Worm (Caenorhabditis elegans) whole organism, L3 larva: ENCODE data around the gene T20G5.8.

ENCODE experiments used
- R02D3.7 ChIP-seq: fragments of 150-350 bp; optimal IDR thresholded peaks from 2 replicates; lab custom pipeline; 2014; ENCODE audit warnings: missing biosample characterization, missing genetic modification characterization
- ZK546.5 ChIP-seq: sonication (generic microtip); optimal IDR thresholded peaks from 2 replicates; lab custom pipeline; 2017; ENCODE audit warnings: missing biosample characterization, missing genetic modification characterization
- ama-1 ChIP-seq: fragments of 150-350 bp; optimal IDR thresholded peaks from 2 replicates; lab custom pipeline; 2018
- ceh-28 ChIP-seq: fragments of 150-350 bp; optimal IDR thresholded peaks from 2 replicates; lab custom pipeline; 2014; ENCODE audit warnings: missing biosample characterization, missing genetic modification reagents, missing genetic modification characterization
- ceh-9 ChIP-seq: sonication (generic microtip); optimal IDR thresholded peaks from 2 replicates; lab custom pipeline; 2018; ENCODE audit warnings: missing biosample characterization, missing genetic modification characterization
- daf-12 ChIP-seq: fragments of 150-350 bp; optimal IDR thresholded peaks from 2 replicates; lab custom pipeline; 2014; ENCODE audit warnings: missing biosample characterization, missing genetic modification reagents, missing genetic modification characterization
- egl-27 ChIP-seq: sonication (generic microtip); optimal IDR thresholded peaks from 4 replicates; lab custom pipeline; 2017; ENCODE audit warnings: missing biosample characterization, missing genetic modification reagents, missing genetic modification characterization
- egl-5 ChIP-seq: fragments of 150-350 bp; optimal IDR thresholded peaks from 2 replicates; lab custom pipeline; 2017; ENCODE audit warnings: missing biosample characterization, missing genetic modification reagents, missing genetic modification characterization, inconsistent platforms
- elt-2 ChIP-seq: sonication (generic microtip); optimal IDR thresholded peaks from 2 replicates; lab custom pipeline; 2016; ENCODE audit warnings: missing genetic modification reagents, mild to moderate bottlenecking, missing genetic modification characterization, missing compliant biosample characterization
- elt-3 ChIP-seq, 3 experiments: fragments of 150-350 bp in 1 of 3; sonication (generic microtip) in 2 of 3; optimal IDR thresholded peaks; 2 replicates in 2 of 3; 4 replicates in 1 of 3; lab custom pipeline; 2014 to 2017; ENCODE audit warnings: missing biosample characterization in 3 of 3, missing genetic modification characterization in 3 of 3
- eor-1 ChIP-seq, 2 experiments: fragments of 150-350 bp; optimal IDR thresholded peaks; 2 replicates each; lab custom pipeline; 2014 to 2018; ENCODE audit warnings: missing biosample characterization in 2 of 2, missing genetic modification characterization in 2 of 2
- fkh-10 ChIP-seq: sonication (generic microtip); optimal IDR thresholded peaks from 2 replicates; lab custom pipeline; 2017; ENCODE audit warnings: missing biosample characterization, missing genetic modification reagents, missing genetic modification characterization
- hmg-11 ChIP-seq: sonication (generic microtip); optimal IDR thresholded peaks from 2 replicates; lab custom pipeline; 2016; ENCODE audit warnings: missing genetic modification characterization, missing compliant biosample characterization
- lin-15B ChIP-seq: fragments of 150-350 bp; optimal IDR thresholded peaks from 2 replicates; lab custom pipeline; 2014; ENCODE audit warnings: missing biosample characterization, missing genetic modification characterization
- lin-39 ChIP-seq: fragments of 150-350 bp; optimal IDR thresholded peaks from 2 replicates; lab custom pipeline; 2018; ENCODE audit warnings: missing biosample characterization, missing genetic modification reagents, missing genetic modification characterization
- nfya-1 ChIP-seq: sonication (generic microtip); optimal IDR thresholded peaks from 2 replicates; lab custom pipeline; 2017; ENCODE audit warnings: missing genetic modification characterization, mild to moderate bottlenecking, missing compliant biosample characterization, antibody characterized with exemption, moderate library complexity; ENCODE audit not compliant: insufficient read depth
- nhr-23 ChIP-seq: fragments of 150-350 bp; optimal IDR thresholded peaks from 2 replicates; lab custom pipeline; 2014; ENCODE audit warnings: missing biosample characterization, missing genetic modification reagents, missing genetic modification characterization
- nhr-237 ChIP-seq: fragments of 150-350 bp; optimal IDR thresholded peaks from 2 replicates; lab custom pipeline; 2014; ENCODE audit warnings: missing biosample characterization, missing genetic modification characterization
- nhr-25 ChIP-seq: sonication (generic microtip); optimal IDR thresholded peaks from 2 replicates; lab custom pipeline; 2017; ENCODE audit warnings: missing biosample characterization, missing genetic modification characterization
- nhr-28 ChIP-seq: fragments of 150-350 bp; optimal IDR thresholded peaks from 2 replicates; lab custom pipeline; 2014; ENCODE audit warnings: missing biosample characterization, missing genetic modification characterization
- nhr-77 ChIP-seq: fragments of 150-350 bp; optimal IDR thresholded peaks from 2 replicates; lab custom pipeline; 2014; ENCODE audit warnings: missing biosample characterization, missing genetic modification characterization
- pha-4 ChIP-seq: fragments of 150-350 bp; optimal IDR thresholded peaks from 2 replicates; lab custom pipeline; 2014; ENCODE audit warnings: missing biosample characterization, missing genetic modification reagents, missing genetic modification characterization
- pqm-1 ChIP-seq: fragments of 150-350 bp; optimal IDR thresholded peaks from 2 replicates; lab custom pipeline; 2017; ENCODE audit warnings: missing biosample characterization, missing genetic modification characterization, inconsistent platforms
- sea-2 ChIP-seq: fragments of 150-350 bp; sonication (generic microtip); optimal IDR thresholded peaks from 4 replicates; lab custom pipeline; 2014; ENCODE audit warnings: missing biosample characterization, missing genetic modification reagents, missing genetic modification characterization
- tbx-2 ChIP-seq: sonication (generic microtip); optimal IDR thresholded peaks from 2 replicates; lab custom pipeline; 2016; ENCODE audit warnings: mild to moderate bottlenecking, missing genetic modification characterization, missing compliant biosample characterization
- unc-62 ChIP-seq: fragments of 150-350 bp; sonication (generic microtip); optimal IDR thresholded peaks from 4 replicates; lab custom pipeline; 2014; ENCODE audit warnings: missing biosample characterization, missing genetic modification reagents, missing genetic modification characterization
- zag-1 ChIP-seq: fragments of 150-350 bp; optimal IDR thresholded peaks from 2 replicates; lab custom pipeline; 2014; ENCODE audit warnings: missing biosample characterization, missing genetic modification characterization
- ztf-11 ChIP-seq: fragments of 150-350 bp; optimal IDR thresholded peaks from 2 replicates; lab custom pipeline; 2014; ENCODE audit warnings: missing biosample characterization, missing genetic modification characterization
- ztf-4 ChIP-seq: fragments of 150-350 bp; optimal IDR thresholded peaks from 2 replicates; lab custom pipeline; 2014; ENCODE audit warnings: missing biosample characterization, missing genetic modification characterization

The T20G5.8 gene

DNA sequence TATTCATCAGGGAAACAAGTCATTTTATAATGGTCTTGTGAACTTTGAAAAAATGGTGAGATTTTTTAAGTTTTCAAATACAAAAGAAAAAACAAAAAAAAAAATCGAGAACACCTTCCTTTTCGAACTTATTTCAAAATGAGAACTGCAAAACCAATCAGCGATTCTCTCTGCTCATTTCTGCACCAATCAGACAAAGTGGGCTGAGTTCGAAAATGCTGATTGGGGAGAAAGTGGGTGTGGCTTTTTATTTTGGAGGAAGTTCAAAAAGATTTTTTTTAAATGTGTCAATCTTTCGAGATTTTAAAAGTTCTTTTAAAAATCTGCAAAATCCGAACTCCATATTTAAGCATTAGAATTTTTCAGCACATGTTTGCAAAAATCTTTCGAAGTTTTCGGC lies 4.6 kb upstream of the T20G5.8 start:
- TF ChIP-seq sea-2 (GFP tag; lab: Kevin White, UChicago) (no peak), ztf-4 (tag; lab: Kevin White, UChicago) (no peak), ama-1 (lab: Kevin White, UChicago) (no peak), daf-12 (tag; lab: Kevin White, UChicago) (no peak), nfya-1 (tag; lab: Kevin White, UChicago) (peak; percentile 82), hmg-11 (no peak), ztf-11 (tag; lab: Kevin White, UChicago) (no peak)

DNA sequence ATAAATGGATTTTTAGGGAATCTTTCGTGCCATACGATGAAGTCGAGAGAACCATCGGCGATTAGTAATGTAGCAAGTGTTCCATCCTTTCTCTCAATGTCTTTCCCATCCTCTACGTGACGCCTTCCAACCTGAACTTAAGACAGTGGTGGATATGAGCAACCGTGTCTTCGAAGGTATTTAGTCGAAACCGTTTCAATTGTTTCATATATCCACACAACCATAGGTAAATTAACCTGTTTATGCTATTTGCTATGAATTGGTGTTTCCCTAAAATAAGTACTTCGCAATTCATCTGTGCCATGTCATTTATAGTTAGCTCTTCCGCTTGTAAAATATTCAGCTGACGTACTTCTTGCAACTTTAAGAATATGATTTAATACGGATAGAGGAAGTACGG lies 3.2 kb upstream of the T20G5.8 start:
- no peak for TF ChIP-seq fkh-10 (GFP tag; lab: Kevin White, UChicago)
- TF ChIP-seq ceh-28 = no peak
- TF ChIP-seq egl-5 = no peak
- no peak for TF ChIP-seq nhr-28 (tag; lab: Kevin White, UChicago)
- no peak for TF ChIP-seq pqm-1 (tag; lab: Kevin White, UChicago)
- no peak for TF ChIP-seq lin-15B
- TF ChIP-seq sea-2 (GFP tag; lab: Kevin White, UChicago) = no peak
- no peak for TF ChIP-seq nhr-25
- TF ChIP-seq ama-1 (lab: Kevin White, UChicago) = no peak
- TF ChIP-seq ceh-9 (tag; lab: Kevin White, UChicago) = no peak
- TF ChIP-seq unc-62 (GFP tag; lab: Kevin White, UChicago) = no peak
- no peak for TF ChIP-seq nfya-1 (tag; lab: Kevin White, UChicago)
- TF ChIP-seq elt-3 (tag; optimal IDR thresholded peaks at IDR 0.05; lab: Kevin White, UChicago) = no peak

DNA sequence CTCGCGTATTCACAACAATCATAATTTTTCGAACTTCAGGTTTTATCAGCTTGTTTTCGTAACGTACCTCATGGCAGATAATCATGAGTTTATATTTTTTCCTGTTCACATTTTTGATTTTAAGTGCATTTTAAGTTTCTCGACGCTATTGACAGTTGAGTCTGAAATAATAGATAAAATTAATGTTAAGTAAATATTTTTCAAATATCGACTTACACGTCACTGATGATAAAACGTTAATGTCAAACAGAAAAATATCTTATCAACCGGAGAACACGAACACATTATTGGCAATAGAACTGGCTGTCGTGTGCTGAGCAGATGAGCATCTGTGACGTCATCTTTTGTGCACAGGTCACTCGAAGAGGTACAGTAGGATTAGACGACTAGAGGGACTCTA lies 2.4 kb upstream of the T20G5.8 start:
- TF ChIP-seq nhr-77 (tag; lab: Kevin White, UChicago) (no peak), egl-27 (tag; lab: Kevin White, UChicago) (no peak), elt-2 (tag; lab: Kevin White, UChicago) (peak; percentile 56), fkh-10 (GFP tag; lab: Kevin White, UChicago) (no peak), pha-4 (tag; lab: Kevin White, UChicago) (peak; percentile 76), pqm-1 (tag; lab: Kevin White, UChicago) (peak; percentile 71)

- TF ChIP-seq ama-1 (lab: Kevin White, UChicago) = no peak
- TF ChIP-seq eor-1 (tag; optimal IDR thresholded peaks at IDR 0.05; lab: Kevin White, UChicago) = no peak
- no peak for TF ChIP-seq nhr-25
- TF ChIP-seq nhr-237 (tag; lab: Kevin White, UChicago) = no peak
These were observed 1.7 kb upstream of the T20G5.8 start, which contains the start of gene dod-6 for ce11 chrIII:10197416-10197815. Gene dod-6, plus strand, starts transcription at chrIII:10197716.

ce11 chrIII:10201235-10201634 lies 2.1 kb downstream of the T20G5.8 start, which contains the start of the genes T20G5.13 and T20G5.12:
Gene T20G5.13, minus strand, starts transcription at chrIII:10201335.
Gene T20G5.12, plus strand, starts transcription at chrIII:10201604.
- TF ChIP-seq zag-1 (tag; lab: Kevin White, UChicago) (no peak), ztf-4 (tag; lab: Kevin White, UChicago) (no peak), pha-4 (tag; lab: Kevin White, UChicago) (no peak), ZK546.5 (tag; lab: Kevin White, UChicago) (no peak), nfya-1 (tag; lab: Kevin White, UChicago) (no peak), lin-39 (tag; lab: Kevin White, UChicago) (no peak), egl-27 (tag; lab: Kevin White, UChicago) (no peak), pqm-1 (tag; lab: Kevin White, UChicago) (no peak), tbx-2 (tag; lab: Kevin White, UChicago) (no peak), nhr-23 (tag; lab: Kevin White, UChicago) (no peak), daf-12 (tag; lab: Kevin White, UChicago) (no peak), nhr-77 (tag; lab: Kevin White, UChicago) (no peak)

DNA sequence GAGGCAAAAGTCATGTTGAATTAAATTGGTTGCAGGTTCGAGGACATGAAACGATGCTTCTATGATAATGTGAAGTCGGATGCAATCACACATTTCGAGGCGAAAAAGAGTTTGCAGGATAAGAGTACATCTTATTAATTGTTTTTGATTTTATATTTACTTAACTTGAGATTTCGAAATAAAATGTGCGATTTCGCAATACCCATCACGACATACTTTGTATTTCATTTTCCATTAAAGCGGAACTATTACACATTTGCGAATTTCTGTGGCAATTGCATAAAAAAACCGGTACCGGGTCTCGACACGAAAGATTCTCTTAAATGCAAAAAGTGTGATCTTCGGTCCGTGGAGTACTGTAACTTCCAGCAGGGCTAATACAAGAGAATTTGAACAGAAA lies 3.2 kb downstream of the T20G5.8 start:
- TF ChIP-seq R02D3.7 (tag; lab: Kevin White, UChicago) = no peak
- TF ChIP-seq nhr-25 = peak; percentile 41
- TF ChIP-seq, all 47 proteins: peak for 1
